Worm (Caenorhabditis elegans) whole organism, early embryonic: Measurements from ENCODE around the gene taf-6.2.
A peak's percentile ranks its signal among the peaks of the same experiment; 100 is the strongest.

Experiments
- B0310.2 ChIP-seq: sonication (generic microtip); optimal IDR thresholded peaks from 2 replicates; lab custom pipeline; 2016; ENCODE audit warnings: mild to moderate bottlenecking, missing genetic modification characterization, missing compliant biosample characterization
- F13C5.2 ChIP-seq: sonication (generic microtip); optimal IDR thresholded peaks from 2 replicates; lab custom pipeline; 2017; ENCODE audit warnings: mild to moderate bottlenecking, missing genetic modification characterization, inconsistent platforms, missing compliant biosample characterization
- aly-1 ChIP-seq: sonication (generic microtip); optimal IDR thresholded peaks from 2 replicates; lab custom pipeline; 2016; ENCODE audit warnings: missing genetic modification characterization, missing compliant biosample characterization
- ama-1 ChIP-seq: fragments of 150-350 bp; optimal IDR thresholded peaks from 2 replicates; lab custom pipeline; 2014
- ceh-13 ChIP-seq: fragments of 200-800 bp; sonication (Bioruptor generic); optimal IDR thresholded peaks from 2 replicates; lab custom pipeline; 2018; ENCODE audit warnings: mild to moderate bottlenecking, missing genetic modification characterization, missing compliant biosample characterization
- ceh-36 ChIP-seq: sonication (generic microtip); optimal IDR thresholded peaks from 2 replicates; lab custom pipeline; 2016; ENCODE audit warnings: missing genetic modification characterization, inconsistent platforms, missing compliant biosample characterization
- ets-7 ChIP-seq: sonication (generic microtip); optimal IDR thresholded peaks from 2 replicates; lab custom pipeline; 2016; ENCODE audit warnings: missing genotype, missing genetic modification characterization, missing compliant biosample characterization
- flt-1 ChIP-seq: fragments of 200-800 bp; sonication (Bioruptor generic); IDR thresholded peaks from 2 replicates; pipeline ENCODE4 v1.3.6; 2022; ENCODE audit warnings: missing genetic modification characterization, missing compliant biosample characterization
- hmbx-1 ChIP-seq: sonication (generic microtip); optimal IDR thresholded peaks from 2 replicates; lab custom pipeline; 2016; ENCODE audit warnings: mild to moderate bottlenecking, missing genetic modification characterization, missing compliant biosample characterization
- hmg-4 ChIP-seq: fragments of 200-800 bp; sonication (Bioruptor generic); optimal IDR thresholded peaks from 2 replicates; lab custom pipeline; 2018; ENCODE audit warnings: mild to moderate bottlenecking, missing genetic modification characterization, missing compliant biosample characterization
- hnd-1 ChIP-seq: sonication (generic microtip); optimal IDR thresholded peaks from 2 replicates; lab custom pipeline; 2016; ENCODE audit warnings: missing genetic modification characterization, missing compliant biosample characterization
- pes-1 ChIP-seq: fragments of 200-800 bp; sonication (Bioruptor generic); IDR thresholded peaks from 2 replicates; pipeline ENCODE4 v1.3.6; 2022; ENCODE audit warnings: missing genetic modification reagents, missing genetic modification characterization, missing compliant biosample characterization
- scrt-1 ChIP-seq: fragments of 200-800 bp; sonication (Bioruptor generic); IDR thresholded peaks from 2 replicates; pipeline ENCODE4 v1.3.6; 2022; ENCODE audit warnings: missing genetic modification characterization, missing compliant biosample characterization
- sea-1 ChIP-seq: fragments of 200-800 bp; sonication (Bioruptor generic); conservative IDR thresholded peaks from 2 replicates; pipeline ENCODE4 v1.3.6; 2022; ENCODE audit warnings: missing genetic modification characterization, missing compliant biosample characterization
- tbx-11 ChIP-seq: fragments of 200-800 bp; sonication (Bioruptor generic); IDR thresholded peaks from 2 replicates; pipeline ENCODE4 v1.3.6; 2022; ENCODE audit warnings: missing genetic modification characterization, missing compliant biosample characterization
- tbx-37 ChIP-seq: fragments of 200-800 bp; sonication (Bioruptor generic); conservative IDR thresholded peaks from 2 replicates; pipeline ENCODE4 v1.3.6; 2022; ENCODE audit warnings: missing genetic modification reagents, missing genetic modification characterization, missing compliant biosample characterization
- tra-4 ChIP-seq: sonication (generic microtip); optimal IDR thresholded peaks from 2 replicates; lab custom pipeline; 2017; ENCODE audit warnings: missing genetic modification characterization, missing compliant biosample characterization

The taf-6.2 gene

ce11 chrIV:3694638-3695037, at the start of gene taf-6.2, which contains the start of gene Y37E11AL.3:
Gene taf-6.2 (minus strand): TSS chrIV:3694733.
Gene Y37E11AL.3 (plus strand): TSS chrIV:3694935.
- TF ChIP-seq ama-1 (lab: Kevin White, UChicago): no peak
- no peak for TF ChIP-seq B0310.2 (tag; lab: Kevin White, UChicago)
- no peak for TF ChIP-seq tra-4
- TF ChIP-seq flt-1 (GFP tag; lab: Robert Waterston, UW): no peak
- no peak for TF ChIP-seq sea-1

- TF ChIP-seq scrt-1 (no peak), ets-7 (tag; lab: Kevin White, UChicago) (no peak), tbx-11 (GFP tag; lab: Robert Waterston, UW) (no peak), flt-1 (GFP tag; lab: Robert Waterston, UW) (no peak), ceh-13 (no peak), tbx-37 (GFP tag; lab: Robert Waterston, UW) (no peak), hnd-1 (no peak)
Observed at ce11 chrIV:3743748-3744147, 49.2 kb upstream of the taf-6.2 start, which contains the start of gene siah-1. Gene siah-1 (plus strand): TSS chrIV:3744048.

ce11 chrIV:3742426-3742839, 47.9 kb upstream of the taf-6.2 start:
- no peak for TF ChIP-seq tbx-11 (GFP tag; lab: Robert Waterston, UW)
- no peak for TF ChIP-seq hmbx-1 (tag; lab: Kevin White, UChicago)
- no peak for TF ChIP-seq tbx-37 (GFP tag; lab: Robert Waterston, UW)
- TF ChIP-seq sea-1: no peak
- no peak for TF ChIP-seq ets-7 (tag; lab: Kevin White, UChicago)
- TF ChIP-seq F13C5.2 (tag; lab: Kevin White, UChicago): peak; percentile 28
- no peak for TF ChIP-seq ama-1 (lab: Kevin White, UChicago)
- peak; percentile 73 for TF ChIP-seq hmg-4 (GFP tag; lab: Kevin White, UChicago)
- TF ChIP-seq ceh-13: no peak
- TF ChIP-seq flt-1 (GFP tag; lab: Robert Waterston, UW): no peak
- no peak for TF ChIP-seq scrt-1
- no peak for TF ChIP-seq tra-4
- TF ChIP-seq hnd-1: no peak
- TF ChIP-seq aly-1 (tag; lab: Kevin White, UChicago): no peak

ce11 chrIV:3741874-3742273, 47.3 kb upstream of the taf-6.2 start:
- no peak for TF ChIP-seq tbx-11 (GFP tag; lab: Robert Waterston, UW)
- no peak for TF ChIP-seq F13C5.2 (tag; lab: Kevin White, UChicago)
- TF ChIP-seq tra-4: no peak
- no peak for TF ChIP-seq hnd-1
- TF ChIP-seq pes-1: no peak
- no peak for TF ChIP-seq ama-1 (lab: Kevin White, UChicago)
- TF ChIP-seq hmbx-1 (tag; lab: Kevin White, UChicago): no peak
- TF ChIP-seq flt-1 (GFP tag; lab: Robert Waterston, UW): no peak
- TF ChIP-seq tbx-37 (GFP tag; lab: Robert Waterston, UW): no peak
- no peak for TF ChIP-seq hmg-4 (GFP tag; lab: Kevin White, UChicago)
- no peak for TF ChIP-seq ceh-13
- TF ChIP-seq ets-7 (tag; lab: Kevin White, UChicago): no peak
- TF ChIP-seq scrt-1: no peak
- TF ChIP-seq ceh-36 (tag; lab: Kevin White, UChicago): no peak
- TF ChIP-seq sea-1: no peak
- no peak for TF ChIP-seq aly-1 (tag; lab: Kevin White, UChicago)
- TF ChIP-seq B0310.2 (tag; lab: Kevin White, UChicago): no peak

- TF ChIP-seq tbx-37 (GFP tag; lab: Robert Waterston, UW): no peak
- no peak for TF ChIP-seq sea-1
- no peak for TF ChIP-seq B0310.2 (tag; lab: Kevin White, UChicago)
- no peak for TF ChIP-seq ama-1 (lab: Kevin White, UChicago)
- TF ChIP-seq ceh-13: no peak
- no peak for TF ChIP-seq hmbx-1 (tag; lab: Kevin White, UChicago)
- no peak for TF ChIP-seq flt-1 (GFP tag; lab: Robert Waterston, UW)
- TF ChIP-seq hnd-1: no peak
- no peak for TF ChIP-seq aly-1 (tag; lab: Kevin White, UChicago)
- no peak for TF ChIP-seq ets-7 (tag; lab: Kevin White, UChicago)
- TF ChIP-seq F13C5.2 (tag; lab: Kevin White, UChicago): no peak
- no peak for TF ChIP-seq tbx-11 (GFP tag; lab: Robert Waterston, UW)
- TF ChIP-seq tra-4: no peak
Observed at ce11 chrIV:3740830-3741477, 46.4 kb upstream of the taf-6.2 start, which contains the start of gene nape-1. Gene nape-1 (minus strand): TSS chrIV:3740880.

ce11 chrIV:3738655-3739403, 44.3 kb upstream of the taf-6.2 start, which contains the start of gene nape-2:
Gene nape-2 (minus strand): TSS chrIV:3738925.
- TF ChIP-seq ama-1 (lab: Kevin White, UChicago) (no peak), sea-1 (no peak), pes-1 (no peak), ets-7 (tag; lab: Kevin White, UChicago) (no peak), aly-1 (tag; lab: Kevin White, UChicago) (no peak), hnd-1 (no peak), ceh-13 (no peak), hmg-4 (GFP tag; lab: Kevin White, UChicago) (no peak), F13C5.2 (tag; lab: Kevin White, UChicago) (no peak), tra-4 (no peak), scrt-1 (no peak), ceh-36 (tag; lab: Kevin White, UChicago) (no peak), flt-1 (GFP tag; lab: Robert Waterston, UW) (no peak), tbx-37 (GFP tag; lab: Robert Waterston, UW) (no peak), B0310.2 (tag; lab: Kevin White, UChicago) (no peak), hmbx-1 (tag; lab: Kevin White, UChicago) (no peak), tbx-11 (GFP tag; lab: Robert Waterston, UW) (no peak)

ce11 chrIV:3736244-3736643, 41.7 kb upstream of the taf-6.2 start:
- no peak for TF ChIP-seq ceh-36 (tag; lab: Kevin White, UChicago)
- TF ChIP-seq aly-1 (tag; lab: Kevin White, UChicago): no peak
- no peak for TF ChIP-seq tra-4
- no peak for TF ChIP-seq ets-7 (tag; lab: Kevin White, UChicago)
- TF ChIP-seq ama-1 (lab: Kevin White, UChicago): no peak
- no peak for TF ChIP-seq scrt-1
- no peak for TF ChIP-seq hmg-4 (GFP tag; lab: Kevin White, UChicago)
- TF ChIP-seq pes-1: no peak
- no peak for TF ChIP-seq tbx-37 (GFP tag; lab: Robert Waterston, UW)
- TF ChIP-seq B0310.2 (tag; lab: Kevin White, UChicago): no peak
- TF ChIP-seq ceh-13: no peak
- TF ChIP-seq sea-1: no peak
- no peak for TF ChIP-seq F13C5.2 (tag; lab: Kevin White, UChicago)
- no peak for TF ChIP-seq tbx-11 (GFP tag; lab: Robert Waterston, UW)
- TF ChIP-seq hmbx-1 (tag; lab: Kevin White, UChicago): no peak
- no peak for TF ChIP-seq hnd-1
- TF ChIP-seq flt-1 (GFP tag; lab: Robert Waterston, UW): no peak
